Worm (Caenorhabditis elegans): ENCODE data around the gene fbxa-196.
A peak's percentile ranks its signal among the peaks of the same experiment; 100 is the strongest.

Gene fbxa-196

DNA sequence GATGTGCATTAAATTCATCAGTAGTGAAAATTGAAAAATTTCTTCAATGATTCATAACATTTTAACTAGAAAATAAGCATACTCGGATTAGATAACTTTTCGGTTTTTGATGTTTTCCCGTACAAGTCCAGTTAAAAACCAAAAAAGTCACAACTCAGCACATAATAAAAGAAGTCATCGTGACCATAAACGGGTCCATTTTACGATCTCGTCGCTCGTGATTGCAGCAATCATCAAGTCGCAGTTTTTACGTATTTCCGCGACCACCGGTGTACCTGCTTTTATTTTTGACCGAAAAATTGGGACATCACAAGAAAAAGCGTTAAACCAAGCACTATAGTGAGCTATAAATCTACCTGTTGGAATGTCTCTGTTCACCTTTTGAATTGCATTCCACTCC, 12.8 kb downstream of the fbxa-196 start:
- TF ChIP-seq bed-3 (GFP tag; optimal IDR thresholded peaks at IDR 0.05) (no peak), tbx-8 (GFP tag; optimal IDR thresholded peaks at IDR 0.05) (no peak), mls-2 (tag; optimal IDR thresholded peaks at IDR 0.05) (no peak), unc-120 (tag; optimal IDR thresholded peaks at IDR 0.05; ENCODE audit: poor library complexity, severe bottlenecking) (no peak), lsy-2 (tag; optimal IDR thresholded peaks at IDR 0.05) (no peak), ham-2 (GFP tag; optimal IDR thresholded peaks at IDR 0.05) (no peak), flh-1 (GFP tag; optimal IDR thresholded peaks at IDR 0.05) (no peak), ceh-39 (tag; optimal IDR thresholded peaks at IDR 0.05) (no peak), nhr-2 (tag; optimal IDR thresholded peaks at IDR 0.05) (no peak), hlh-1 (tag; optimal IDR thresholded peaks at IDR 0.05) (no peak), ces-1 (GFP tag; optimal IDR thresholded peaks at IDR 0.05) (no peak), ceh-43 (GFP tag; optimal IDR thresholded peaks at IDR 0.05) (no peak)

DNA sequence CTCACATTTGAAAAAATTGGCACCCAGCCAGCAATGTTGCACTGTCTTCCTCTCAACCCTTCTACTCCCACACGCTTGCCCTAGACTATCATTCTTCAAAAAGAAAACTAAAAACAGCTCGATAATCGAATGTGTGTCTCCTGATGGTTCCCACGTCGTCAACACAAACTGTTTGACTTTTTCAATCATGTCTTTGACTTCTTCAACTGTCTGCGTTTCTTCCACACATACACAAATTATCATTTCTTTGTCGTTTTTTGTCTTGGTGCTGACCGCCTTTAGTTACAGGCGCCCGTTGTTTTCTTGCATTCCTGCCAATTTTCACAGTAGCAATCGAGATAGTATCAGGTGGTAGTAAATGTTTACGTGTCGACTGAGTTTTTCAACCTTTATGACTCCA, 14.2 kb downstream of the fbxa-196 start:
- TF ChIP-seq lsy-2 (tag; optimal IDR thresholded peaks at IDR 0.05) = no peak
- no peak for TF ChIP-seq drap-1 (GFP tag; optimal IDR thresholded peaks at IDR 0.05)
- TF ChIP-seq lin-13 (tag; optimal IDR thresholded peaks at IDR 0.05) = no peak
- TF ChIP-seq elt-3 (tag; optimal IDR thresholded peaks at IDR 0.05) = no peak
- TF ChIP-seq zip-8 (tag; optimal IDR thresholded peaks at IDR 0.05) = no peak
- TF ChIP-seq tbx-8 (GFP tag; optimal IDR thresholded peaks at IDR 0.05) = no peak
- no peak for TF ChIP-seq unc-120 (tag; optimal IDR thresholded peaks at IDR 0.05; ENCODE audit: poor library complexity, severe bottlenecking)
- TF ChIP-seq M03D4.4 (tag; optimal IDR thresholded peaks at IDR 0.05) = no peak
- TF ChIP-seq lin-32 (GFP tag; optimal IDR thresholded peaks at IDR 0.05) = no peak
- no peak for TF ChIP-seq ceh-43 (GFP tag; optimal IDR thresholded peaks at IDR 0.05)
- no peak for TF ChIP-seq ceh-83 (GFP tag; optimal IDR thresholded peaks at IDR 0.05)
- TF ChIP-seq nhr-12 (tag; optimal IDR thresholded peaks at IDR 0.05) = no peak
- no peak for TF ChIP-seq blmp-1 (tag; optimal IDR thresholded peaks at IDR 0.05)
- TF ChIP-seq mab-5 (tag; optimal IDR thresholded peaks at IDR 0.05) = no peak

- TF ChIP-seq unc-62 (GFP tag; optimal IDR thresholded peaks at IDR 0.05) (peak; percentile 65), lin-32 (GFP tag; optimal IDR thresholded peaks at IDR 0.05) (no peak)
Observed at ce11 chrV:6464238-6464637, 15.8 kb downstream of the fbxa-196 start.

- TF ChIP-seq tbx-8 (GFP tag; optimal IDR thresholded peaks at IDR 0.05) = no peak
- TF ChIP-seq nhr-76 (tag; optimal IDR thresholded peaks at IDR 0.05) = no peak
- no peak for TF ChIP-seq ceh-43 (GFP tag; optimal IDR thresholded peaks at IDR 0.05)
- TF ChIP-seq unc-62 (GFP tag; optimal IDR thresholded peaks at IDR 0.05) = no peak
- no peak for TF ChIP-seq elt-3 (tag; optimal IDR thresholded peaks at IDR 0.05)
- no peak for TF ChIP-seq unc-120 (tag; optimal IDR thresholded peaks at IDR 0.05; ENCODE audit: poor library complexity, severe bottlenecking)
- TF ChIP-seq drap-1 (GFP tag; optimal IDR thresholded peaks at IDR 0.05) = no peak
- no peak for TF ChIP-seq ceh-39 (tag; optimal IDR thresholded peaks at IDR 0.05)
- TF ChIP-seq nhr-12 (tag; optimal IDR thresholded peaks at IDR 0.05) = no peak
- no peak for TF ChIP-seq mep-1 (tag; optimal IDR thresholded peaks at IDR 0.05)
- TF ChIP-seq ztf-11 (tag; optimal IDR thresholded peaks at IDR 0.05) = no peak
- no peak for TF ChIP-seq unc-39 (tag; optimal IDR thresholded peaks at IDR 0.05)
- no peak for TF ChIP-seq ceh-83 (GFP tag; optimal IDR thresholded peaks at IDR 0.05)
- no peak for TF ChIP-seq pha-4 (tag; optimal IDR thresholded peaks at IDR 0.05)
- no peak for TF ChIP-seq snpc-4 (tag; optimal IDR thresholded peaks at IDR 0.05)
- TF ChIP-seq lin-13 (tag; optimal IDR thresholded peaks at IDR 0.05) = no peak
- no peak for TF ChIP-seq ham-2 (GFP tag; optimal IDR thresholded peaks at IDR 0.05)
- TF ChIP-seq nhr-237 (tag; optimal IDR thresholded peaks at IDR 0.05) = no peak
Observed at ce11 chrV:6464765-6465164, 16.3 kb downstream of the fbxa-196 start, which contains the start of gene unc-83. Gene unc-83 (plus strand): TSS chrV:6465065.

ce11 chrV:6467676-6468075, 19.2 kb downstream of the fbxa-196 start:
- no peak for TF ChIP-seq unc-62 (GFP tag; optimal IDR thresholded peaks at IDR 0.05)
- no peak for TF ChIP-seq pha-4 (tag; optimal IDR thresholded peaks at IDR 0.05)
- TF ChIP-seq nhr-12 (tag; optimal IDR thresholded peaks at IDR 0.05) = no peak
- TF ChIP-seq mab-5 (tag; optimal IDR thresholded peaks at IDR 0.05) = no peak
- TF ChIP-seq bed-3 (GFP tag; optimal IDR thresholded peaks at IDR 0.05) = no peak
- no peak for TF ChIP-seq snpc-4 (tag; optimal IDR thresholded peaks at IDR 0.05)
- TF ChIP-seq zip-8 (tag; optimal IDR thresholded peaks at IDR 0.05) = no peak
- TF ChIP-seq lsy-2 (tag; optimal IDR thresholded peaks at IDR 0.05) = no peak
- TF ChIP-seq sptf-1 (tag; optimal IDR thresholded peaks at IDR 0.05) = no peak
- TF ChIP-seq blmp-1 (tag; optimal IDR thresholded peaks at IDR 0.05) = no peak
- no peak for TF ChIP-seq unc-120 (tag; optimal IDR thresholded peaks at IDR 0.05; ENCODE audit: poor library complexity, severe bottlenecking)
- no peak for TF ChIP-seq mep-1 (tag; optimal IDR thresholded peaks at IDR 0.05)
- TF ChIP-seq sem-2 (GFP tag; optimal IDR thresholded peaks at IDR 0.05) = no peak
- no peak for TF ChIP-seq ceh-43 (GFP tag; optimal IDR thresholded peaks at IDR 0.05)
- no peak for TF ChIP-seq ceh-39 (tag; optimal IDR thresholded peaks at IDR 0.05)
- no peak for TF ChIP-seq mls-2 (tag; optimal IDR thresholded peaks at IDR 0.05)
- no peak for TF ChIP-seq ces-1 (GFP tag; optimal IDR thresholded peaks at IDR 0.05)
